Worm (Caenorhabditis elegans): ENCODE data around the gene D2045.9.

D2045.9 gene

DNA sequence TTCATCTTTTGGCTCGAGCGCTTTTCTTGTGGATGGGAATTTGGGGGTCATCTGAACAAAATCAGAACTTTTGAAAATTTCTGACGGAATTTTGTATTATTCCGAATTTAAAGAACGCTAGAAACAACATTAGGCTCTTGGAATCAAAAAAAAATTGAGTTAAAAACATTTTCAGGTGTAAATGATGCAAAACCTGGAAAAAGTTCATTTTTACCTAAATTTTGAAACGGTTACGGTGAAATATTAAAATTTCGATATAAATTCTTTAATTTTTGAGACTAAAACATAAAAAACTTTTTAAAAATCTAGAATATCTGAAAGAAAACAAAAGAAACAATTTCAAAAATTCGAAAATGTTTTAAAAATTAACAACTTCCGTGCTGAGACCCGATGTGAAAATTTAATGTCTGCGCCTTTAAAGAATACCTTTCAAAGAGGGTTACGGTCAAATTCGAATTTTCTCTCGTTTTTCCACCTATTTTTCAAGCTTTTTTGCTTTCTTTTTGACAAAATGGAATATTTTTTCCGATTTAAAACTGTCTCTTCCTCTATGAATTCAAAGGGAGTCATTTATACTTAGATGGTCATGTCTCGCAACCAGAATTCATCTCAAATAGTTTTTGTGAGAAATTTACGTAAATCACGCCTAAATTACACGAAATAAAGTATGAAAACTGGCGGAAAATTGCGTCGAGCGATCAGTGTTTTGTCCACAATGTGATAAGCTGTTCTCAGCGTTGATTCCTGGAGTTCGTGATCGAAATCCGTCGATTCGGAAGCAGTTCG lies 32.5 kb upstream of the D2045.9 start, which contains the start of the genes H04D03.2 and ecps-2 (continued):
- peak; percentile 82 for TF ChIP-seq F33H1.4 (GFP tag; IDR thresholded peaks at IDR 0.05)
- 0 out of 2 replicates have a peak, but pooled peaks have one; percentile 10 for TF ChIP-seq D2030.7 (GFP tag; IDR thresholded peaks at IDR 0.05)
- TF ChIP-seq sea-2 (GFP tag; IDR thresholded peaks at IDR 0.05), result no peak
- no peak for TF ChIP-seq attf-3 (GFP tag; conservative IDR thresholded peaks at IDR 0.05)
- no peak for TF ChIP-seq hmg-1.2 (GFP tag; IDR thresholded peaks at IDR 0.05)
- no peak for TF ChIP-seq unc-130 (GFP tag; optimal IDR thresholded peaks at IDR 0.05)
- TF ChIP-seq lin-54 (GFP tag; optimal IDR thresholded peaks at IDR 0.05), result peak; percentile 56
- TF ChIP-seq ets-4 (GFP tag; optimal IDR thresholded peaks at IDR 0.05), result no peak
- TF ChIP-seq F23B12.7 (tag; optimal IDR thresholded peaks at IDR 0.05; ENCODE audit: insufficient read depth), result no peak
- TF ChIP-seq nhr-179 (tag; optimal IDR thresholded peaks at IDR 0.05), result no peak
- TF ChIP-seq bed-1 (GFP tag; IDR thresholded peaks at IDR 0.05), result no peak
- peak; percentile 85 for TF ChIP-seq madf-6 (GFP tag; IDR thresholded peaks at IDR 0.05)
- no peak for TF ChIP-seq die-1 (tag; optimal IDR thresholded peaks at IDR 0.05)

DNA sequence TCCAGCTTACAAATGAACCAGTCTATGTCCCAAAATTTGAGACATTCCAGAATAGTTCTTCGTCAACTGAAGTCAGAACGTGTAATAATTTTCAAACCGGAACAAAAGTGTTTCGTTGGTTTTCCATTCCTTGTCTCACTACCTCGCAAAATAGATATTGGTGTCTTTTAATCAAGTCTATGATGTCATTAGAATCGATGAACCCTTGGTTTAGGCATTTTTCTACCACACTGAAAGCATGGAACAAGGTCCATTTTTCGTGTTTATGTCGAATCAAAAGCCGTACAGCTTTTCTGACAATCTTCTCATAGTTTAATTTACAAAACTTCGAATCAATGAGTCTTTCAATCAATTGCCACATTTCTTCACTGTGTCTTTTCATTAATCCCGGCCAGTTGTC lies 28.3 kb upstream of the D2045.9 start, which contains the start of gene H04D03.7:
TSS of gene H04D03.7 (minus strand) at position 101 of the 400 bp plus-strand sequence.
- TF ChIP-seq snpc-1.3 (tag; optimal IDR thresholded peaks at IDR 0.05; ENCODE audit: insufficient read depth) (no peak), lin-26 (GFP tag; IDR thresholded peaks at IDR 0.05) (no peak), hsf-1 (GFP tag; IDR thresholded peaks at IDR 0.05) (no peak), K12H6.12 (tag; optimal IDR thresholded peaks at IDR 0.05) (no peak), pha-4 (tag; optimal IDR thresholded peaks at IDR 0.05) (no peak), hlh-26 (GFP tag; conservative IDR thresholded peaks at IDR 0.05) (no peak), pbrm-1 (GFP tag; IDR thresholded peaks at IDR 0.05) (no peak), egrh-3 (GFP tag; IDR thresholded peaks at IDR 0.05) (no peak), rec-8 (tag; optimal IDR thresholded peaks at IDR 0.05) (no peak), atf-7 (tag; optimal IDR thresholded peaks at IDR 0.05) (no peak), him-1 (tag; optimal IDR thresholded peaks at IDR 0.05) (no peak), ccch-3 (GFP tag; optimal IDR thresholded peaks at IDR 0.05) (no peak), ztf-22 (GFP tag; optimal IDR thresholded peaks at IDR 0.05) (no peak), lsl-1 (GFP tag; optimal IDR thresholded peaks at IDR 0.05) (no peak), mes-4 (tag; optimal IDR thresholded peaks at IDR 0.05) (no peak), lin-40 (tag; optimal IDR thresholded peaks at IDR 0.05) (no peak), cebp-1 (GFP tag; IDR thresholded peaks at IDR 0.05) (no peak), cebp-1 (tag; optimal IDR thresholded peaks at IDR 0.05) (no peak), K11D2.4 (GFP tag; IDR thresholded peaks at IDR 0.05) (no peak), nhr-120 (GFP tag; IDR thresholded peaks at IDR 0.05) (no peak), Y53G8AR.9 (GFP tag; conservative IDR thresholded peaks at IDR 0.05) (no peak)

DNA sequence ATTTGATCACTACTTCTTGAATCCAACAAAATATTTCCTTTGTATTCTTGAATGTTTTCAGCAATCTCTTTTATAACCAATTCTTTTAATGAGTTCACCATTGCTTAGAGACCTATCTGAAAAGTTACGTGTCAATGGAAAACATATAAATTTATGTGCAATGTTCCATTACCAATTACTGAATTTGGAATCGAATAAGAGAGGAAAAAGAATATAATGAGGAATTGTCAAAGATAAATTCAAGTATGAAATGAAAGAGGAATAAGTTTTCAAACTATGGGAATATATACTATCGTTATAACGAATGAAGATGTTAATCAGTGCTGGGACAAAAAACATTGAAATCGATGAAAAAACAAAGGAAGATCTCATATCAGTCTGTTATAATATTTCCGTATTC lies 24.0 kb upstream of the D2045.9 start, which contains the start of gene H04D03.4:
TSS of gene H04D03.4 (minus strand) at position 101 of the 400 bp plus-strand sequence.
- TF ChIP-seq F23B12.7 (tag; optimal IDR thresholded peaks at IDR 0.05; ENCODE audit: insufficient read depth) (no peak), dpl-1 (GFP tag; optimal IDR thresholded peaks at IDR 0.05) (no peak), lag-1 (GFP tag; IDR thresholded peaks at IDR 0.05) (no peak), hmg-20 (GFP tag; IDR thresholded peaks at IDR 0.05) (no peak), zim-3 (tag; optimal IDR thresholded peaks at IDR 0.05) (no peak), ekl-4 (GFP tag; IDR thresholded peaks at IDR 0.05) (no peak), tbp1 (GFP tag; optimal IDR thresholded peaks at IDR 0.05) (no peak), ZK185.1 (tag; optimal IDR thresholded peaks at IDR 0.05; ENCODE audit: poor library complexity, severe bottlenecking) (no peak), Y56A3A.18 (GFP tag; IDR thresholded peaks at IDR 0.05) (no peak), lin-54 (GFP tag; optimal IDR thresholded peaks at IDR 0.05) (no peak), ceh-58 (GFP tag; IDR thresholded peaks at IDR 0.05) (no peak), B0336.3 (GFP tag; IDR thresholded peaks at IDR 0.05) (no peak), B0035.1 (tag; optimal IDR thresholded peaks at IDR 0.05) (no peak), F37B4.10 (GFP tag; IDR thresholded peaks at IDR 0.05) (no peak), nfyb-1 (GFP tag; IDR thresholded peaks at IDR 0.05) (no peak)
